Fruit fly (Drosophila melanogaster): Measurements from ENCODE around the gene ush.

Gene ush

DNA sequence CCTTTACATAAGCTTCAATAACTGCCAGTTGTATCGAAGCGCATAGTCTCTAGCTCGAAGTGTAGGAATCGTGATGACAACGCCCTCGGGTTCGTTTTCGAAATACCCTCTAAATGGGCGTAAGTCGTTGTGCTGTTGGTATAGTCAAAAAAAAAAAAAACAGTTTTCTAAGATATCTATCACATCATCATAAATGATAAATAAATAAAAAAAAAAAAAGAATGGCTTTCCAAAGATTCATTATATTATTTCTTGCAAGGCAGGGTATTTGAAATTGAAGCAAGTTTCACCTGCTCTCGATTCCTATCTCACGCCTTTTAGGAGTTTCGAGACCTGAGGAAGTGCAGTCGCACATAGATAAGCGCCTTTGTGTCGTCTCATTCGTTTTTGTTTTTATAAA, 17.3 kb downstream of the ush start (continued):
- no peak for TF ChIP-seq CG6791 (GFP tag; IDR thresholded peaks at IDR 0.05; ENCODE audit: partially characterized antibody)
- no peak for TF ChIP-seq unc-4 (GFP tag; IDR thresholded peaks at IDR 0.05; ENCODE audit: partially characterized antibody)
- TF ChIP-seq crol (GFP tag; IDR thresholded peaks at IDR 0.05), result no peak
- peak; percentile 3 for TF ChIP-seq CG16815 (GFP tag; optimal IDR thresholded peaks at IDR 0.05)
- TF ChIP-seq Hand (GFP tag; optimal IDR thresholded peaks at IDR 0.05), result no peak
- TF ChIP-seq gce (GFP tag; IDR thresholded peaks at IDR 0.05), result no peak
- TF ChIP-seq ap (GFP tag; IDR thresholded peaks at IDR 0.05), result no peak
- no peak for TF ChIP-seq hth (optimal IDR thresholded peaks at IDR 0.05)
- peak; percentile 30 for TF ChIP-seq Hr3 (GFP tag; optimal IDR thresholded peaks at IDR 0.05)
- TF ChIP-seq gsb (GFP tag; IDR thresholded peaks at IDR 0.05), result no peak
- no peak for TF ChIP-seq h (optimal IDR thresholded peaks at IDR 0.05)
- peak; percentile 33 for TF ChIP-seq dmrt11E (tag; optimal IDR thresholded peaks at IDR 0.05)
- TF ChIP-seq CG12659 (GFP tag; optimal IDR thresholded peaks at IDR 0.05), result no peak
- TF ChIP-seq chinmo (GFP tag; IDR thresholded peaks at IDR 0.05; ENCODE audit: partially characterized antibody), result no peak
- peak; percentile 77 for TF ChIP-seq Ets65A (GFP tag)
- TF ChIP-seq ATbp (GFP tag; optimal IDR thresholded peaks at IDR 0.05), result peak; percentile 34
- no peak for TF ChIP-seq nau (GFP tag; optimal IDR thresholded peaks at IDR 0.05)
- TF ChIP-seq fd96Cb (tag; optimal IDR thresholded peaks at IDR 0.05), result peak; percentile 4
- TF ChIP-seq her (GFP tag; optimal IDR thresholded peaks at IDR 0.05), result no peak
- TF ChIP-seq Opbp (GFP tag; IDR thresholded peaks at IDR 0.05; ENCODE audit: partially characterized antibody), result no peak
- no peak for TF ChIP-seq CG3995 (GFP tag; optimal IDR thresholded peaks at IDR 0.05)
- TF ChIP-seq CG7372 (GFP tag; IDR thresholded peaks at IDR 0.05), result no peak
- TF ChIP-seq CG12236 (GFP tag; optimal IDR thresholded peaks at IDR 0.05), result no peak
- TF ChIP-seq sc (optimal IDR thresholded peaks at IDR 0.05), result no peak
- no peak for TF ChIP-seq sc (GFP tag; optimal IDR thresholded peaks at IDR 0.05)
- no peak for TF ChIP-seq CG4282 (GFP tag; optimal IDR thresholded peaks at IDR 0.05)
- no peak for TF ChIP-seq mam (GFP tag; optimal IDR thresholded peaks at IDR 0.05)
- no peak for TF ChIP-seq CG17802 (tag; optimal IDR thresholded peaks at IDR 0.05)
- TF ChIP-seq CG6254 (GFP tag; optimal IDR thresholded peaks at IDR 0.05), result no peak
- no peak for TF ChIP-seq NfI (GFP tag; optimal IDR thresholded peaks at IDR 0.05)
- TF ChIP-seq Kr (GFP tag; optimal IDR thresholded peaks at IDR 0.05), result no peak
- TF ChIP-seq Ravus (GFP tag; IDR thresholded peaks at IDR 0.05), result no peak
- TF ChIP-seq hb (GFP tag; IDR thresholded peaks at IDR 0.05; ENCODE audit: partially characterized antibody), result no peak
- peak; percentile 35 for TF ChIP-seq oc (tag; optimal IDR thresholded peaks at IDR 0.05)
- no peak for TF ChIP-seq CG2889 (GFP tag; IDR thresholded peaks at IDR 0.05)
- TF ChIP-seq sima (GFP tag; optimal IDR thresholded peaks at IDR 0.05), result no peak
- TF ChIP-seq gro (GFP tag; optimal IDR thresholded peaks at IDR 0.05), result no peak
- no peak for TF ChIP-seq pfk (GFP tag; optimal IDR thresholded peaks at IDR 0.05)
- TF ChIP-seq Adf1 (GFP tag; IDR thresholded peaks at IDR 0.05), result no peak
- TF ChIP-seq CG10565 (GFP tag; optimal IDR thresholded peaks at IDR 0.05), result no peak
- no peak for TF ChIP-seq zen (tag; optimal IDR thresholded peaks at IDR 0.05)
- no peak for TF ChIP-seq Atf3 (GFP tag; optimal IDR thresholded peaks at IDR 0.05)
- peak; percentile 75 for TF ChIP-seq HLH3B (GFP tag; IDR thresholded peaks at IDR 0.05)
- no peak for TF ChIP-seq scrt (GFP tag; optimal IDR thresholded peaks at IDR 0.05)
- TF ChIP-seq caup (GFP tag; optimal IDR thresholded peaks at IDR 0.05; ENCODE audit: severe bottlenecking), result no peak
- TF ChIP-seq bowl (GFP tag; IDR thresholded peaks at IDR 0.05), result no peak
- TF ChIP-seq CG8944 (GFP tag; optimal IDR thresholded peaks at IDR 0.05), result no peak
- TF ChIP-seq ERR (GFP tag; optimal IDR thresholded peaks at IDR 0.05), result no peak
- no peak for TF ChIP-seq Dad (GFP tag; optimal IDR thresholded peaks at IDR 0.05)
- no peak for TF ChIP-seq crc (GFP tag; optimal IDR thresholded peaks at IDR 0.05)
- TF ChIP-seq CG30020 (tag; optimal IDR thresholded peaks at IDR 0.05), result no peak
- TF ChIP-seq emc (GFP tag; optimal IDR thresholded peaks at IDR 0.05), result no peak
- peak; percentile 42; the same call in 1 of the 2 replicates for TF ChIP-seq H2.0 (GFP tag; IDR thresholded peaks at IDR 0.05)

Data from whole organism, embryonic.